Worm (Caenorhabditis elegans): ENCODE data around the gene pcca-1.

ce11 chrX:7667394-7668089 lies 6.8 kb upstream of the pcca-1 start, which contains the start of gene F27D9.13:
- TF ChIP-seq nhr-12 (tag; optimal IDR thresholded peaks at IDR 0.05) (no peak), cnd-1 (tag; optimal IDR thresholded peaks at IDR 0.05) (no peak), bed-3 (GFP tag; optimal IDR thresholded peaks at IDR 0.05) (no peak), unc-62 (GFP tag; optimal IDR thresholded peaks at IDR 0.05) (no peak), lin-13 (tag; optimal IDR thresholded peaks at IDR 0.05) (no peak), ztf-11 (tag; optimal IDR thresholded peaks at IDR 0.05) (no peak), mep-1 (tag; optimal IDR thresholded peaks at IDR 0.05) (no peak), lsy-2 (tag; optimal IDR thresholded peaks at IDR 0.05) (no peak), sem-2 (GFP tag; optimal IDR thresholded peaks at IDR 0.05) (no peak), drap-1 (GFP tag; optimal IDR thresholded peaks at IDR 0.05) (no peak), elt-1 (tag; optimal IDR thresholded peaks at IDR 0.05; ENCODE audit: borderline replicate concordance, insufficient read depth) (no peak), pha-4 (tag; optimal IDR thresholded peaks at IDR 0.05) (no peak), elt-3 (tag; optimal IDR thresholded peaks at IDR 0.05) (no peak), sptf-1 (tag; optimal IDR thresholded peaks at IDR 0.05) (no peak)

Data from whole organism, mixed stage, embryonic.